Worm (Caenorhabditis elegans) whole organism, dauer: Measurements from ENCODE around the gene str-158.

Source experiments
- unc-62 ChIP-seq: sonication (generic microtip); optimal IDR thresholded peaks from 2 replicates; lab custom pipeline; 2017; ENCODE audit warnings: missing biosample characterization, missing genetic modification reagents, missing genetic modification characterization

The str-158 gene

DNA sequence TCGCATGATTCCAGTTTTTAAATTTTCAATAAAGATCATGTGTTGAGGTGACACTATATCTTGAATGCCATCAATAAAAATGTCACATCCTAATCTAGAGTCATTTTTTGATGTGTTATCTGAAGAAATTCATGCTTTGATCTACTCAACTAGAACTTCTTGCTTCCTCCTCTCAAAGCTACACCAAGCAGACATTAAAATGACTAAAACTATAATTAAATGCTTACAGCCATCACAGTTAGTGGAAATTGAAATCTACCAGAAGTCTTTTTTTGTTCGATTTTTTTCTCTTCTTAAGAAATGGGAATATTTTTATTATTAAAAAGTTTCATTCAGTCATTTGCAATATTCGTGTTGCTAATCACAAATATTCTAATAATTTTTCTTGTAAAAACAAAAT lies at the start of gene str-158:
str-158 (plus strand) TSS at position 301 of the 400 bp plus-strand sequence.
- TF ChIP-seq unc-62 (GFP tag; lab: Kevin White, UChicago) = no peak

DNA sequence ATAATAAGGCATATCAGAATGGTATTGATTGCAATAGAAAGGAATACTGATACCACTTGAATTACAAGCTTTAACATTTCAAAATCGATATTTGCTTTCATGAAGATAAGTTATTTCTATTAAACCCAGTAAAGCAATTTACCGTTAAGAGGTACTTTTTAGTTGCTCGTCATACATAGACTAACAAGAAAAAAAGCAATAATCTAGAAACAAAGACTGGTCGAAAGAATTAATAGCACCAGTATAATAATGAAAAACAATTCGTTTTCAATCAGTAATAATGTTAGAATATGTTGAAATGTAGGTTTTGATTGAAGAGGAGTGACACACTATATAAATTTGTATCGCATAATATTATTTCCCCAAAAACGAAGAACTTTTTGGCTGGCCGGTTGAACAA lies 47.3 kb upstream of the str-158 start, which contains the start of gene str-175:
str-175 (minus strand) TSS at position 101 of the 400 bp plus-strand sequence.
- no peak for TF ChIP-seq unc-62 (GFP tag; lab: Kevin White, UChicago)

DNA sequence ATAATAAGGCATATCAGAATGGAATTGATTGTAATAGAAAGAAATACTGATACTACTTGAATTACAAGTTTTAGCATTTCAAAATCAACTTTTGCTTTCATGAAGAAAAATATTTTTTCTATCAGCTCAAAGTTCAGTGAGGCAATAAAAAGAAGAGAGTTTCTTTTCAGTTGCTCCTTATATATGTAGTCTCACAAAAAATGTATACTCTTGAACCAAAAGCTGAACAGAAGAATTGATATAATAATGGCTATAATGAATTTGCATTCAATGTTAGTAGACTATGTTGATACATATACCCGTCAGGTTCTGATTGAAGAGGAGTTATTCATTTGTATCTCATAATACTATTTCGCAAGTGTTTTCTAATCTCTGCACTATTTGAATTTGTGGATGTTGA lies 43.3 kb upstream of the str-158 start, which contains the start of gene str-174:
str-174 (minus strand) TSS at position 101 of the 400 bp plus-strand sequence.
- no peak for TF ChIP-seq unc-62 (GFP tag; lab: Kevin White, UChicago)

DNA sequence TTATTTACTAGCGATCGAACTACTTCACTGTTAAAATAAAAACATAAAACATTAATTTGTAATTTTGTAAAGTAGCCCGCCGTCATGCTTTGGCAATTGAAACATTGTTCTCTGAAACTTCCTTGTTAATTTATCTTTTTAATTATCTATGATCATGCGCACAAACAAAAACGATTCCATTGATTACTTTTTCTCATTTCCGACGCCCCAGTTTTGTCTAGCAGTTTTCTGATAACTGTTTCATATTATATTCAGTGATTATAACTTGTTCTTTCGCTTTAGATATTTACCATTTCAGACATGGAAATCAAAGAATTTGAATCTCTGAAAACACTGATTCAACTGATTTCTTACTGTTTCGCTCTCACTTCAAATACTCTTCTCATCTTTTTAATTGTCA lies 40.8 kb upstream of the str-158 start, which contains the start of gene str-170:
str-170 (plus strand) TSS at position 301 of the 400 bp plus-strand sequence.
- no peak for TF ChIP-seq unc-62 (GFP tag; lab: Kevin White, UChicago)

DNA sequence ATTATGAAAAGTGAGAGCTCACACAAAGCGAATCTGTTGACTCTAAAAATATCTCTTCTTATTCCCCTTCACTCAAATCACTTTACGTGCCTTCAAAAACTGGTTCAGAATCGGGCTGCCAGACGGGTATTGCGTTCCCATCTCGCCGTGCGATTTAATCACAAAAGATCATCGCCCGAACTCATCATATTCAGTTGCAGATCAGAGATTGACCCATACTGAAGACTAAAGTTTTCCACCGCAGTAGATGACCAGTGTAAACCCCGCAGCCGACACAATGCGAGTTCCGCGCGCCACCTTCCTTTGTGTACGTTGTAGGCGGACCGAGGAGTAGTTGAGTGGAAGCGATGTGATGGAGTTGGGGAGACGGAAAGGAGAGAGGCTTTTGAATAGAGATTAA lies 37.2 kb upstream of the str-158 start:
- TF ChIP-seq unc-62 (GFP tag; lab: Kevin White, UChicago) = no peak

DNA sequence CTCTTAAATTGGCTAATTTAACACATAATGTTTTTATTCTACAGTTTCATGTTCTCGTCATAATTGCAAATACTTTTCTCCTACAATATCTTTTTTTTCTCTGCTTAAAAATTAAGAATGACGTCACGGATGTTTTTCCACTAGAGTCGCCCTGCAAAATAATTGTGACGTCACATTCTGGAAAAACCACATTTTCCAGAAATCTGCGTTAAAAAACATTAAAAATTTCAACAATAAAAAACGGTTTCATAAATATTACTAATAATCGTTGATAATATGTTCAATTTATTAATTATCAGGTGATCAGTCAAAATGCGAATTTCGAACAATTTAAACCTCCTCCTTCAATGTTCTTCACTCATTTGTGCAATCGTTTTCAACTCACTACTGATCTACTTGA lies 33.9 kb upstream of the str-158 start, which contains the start of gene str-166:
str-166 (plus strand) TSS at position 301 of the 400 bp plus-strand sequence.
- no peak for TF ChIP-seq unc-62 (GFP tag; lab: Kevin White, UChicago)

DNA sequence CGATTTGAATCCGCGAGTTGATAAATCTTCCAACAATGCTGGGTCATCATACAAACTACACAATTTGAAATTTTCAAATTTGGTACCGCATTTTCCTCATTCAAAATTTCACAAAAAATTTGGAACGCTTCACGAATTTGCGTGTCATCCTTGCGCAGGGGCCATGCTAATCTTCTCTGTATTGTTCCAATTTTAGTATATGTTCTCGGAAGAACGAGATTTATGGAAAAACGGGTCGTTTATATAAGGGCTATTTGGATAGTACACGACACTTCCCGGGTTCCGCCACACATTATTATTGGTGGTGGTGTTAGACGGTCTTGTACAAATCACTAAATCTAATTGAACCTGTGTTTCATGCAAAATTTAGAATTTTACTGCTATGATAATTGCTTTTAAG lies 32.4 kb upstream of the str-158 start:
- no peak for TF ChIP-seq unc-62 (GFP tag; lab: Kevin White, UChicago)

DNA sequence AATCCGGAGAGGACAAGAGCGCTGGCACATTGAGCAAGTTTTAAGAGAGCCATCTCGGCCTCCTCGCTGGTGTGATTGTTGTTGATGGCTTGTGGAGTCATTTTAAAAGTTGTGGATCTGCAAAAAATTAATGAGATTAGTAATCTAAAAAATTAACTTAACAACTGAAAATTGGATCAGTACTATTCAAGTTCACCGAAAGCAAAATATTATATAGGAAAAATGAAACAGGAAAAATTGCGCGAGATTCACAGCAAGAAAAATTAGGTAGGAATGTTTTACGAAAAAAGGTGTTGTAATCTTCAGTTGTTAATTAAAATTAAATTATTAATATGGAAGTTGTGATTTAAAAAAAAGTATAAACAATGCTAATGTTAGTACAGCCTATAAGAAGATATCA lies 30.6 kb upstream of the str-158 start, which contains the start of gene T08B6.1:
T08B6.1 (minus strand) TSS at position 101 of the 400 bp plus-strand sequence.
- TF ChIP-seq unc-62 (GFP tag; lab: Kevin White, UChicago) = no peak

DNA sequence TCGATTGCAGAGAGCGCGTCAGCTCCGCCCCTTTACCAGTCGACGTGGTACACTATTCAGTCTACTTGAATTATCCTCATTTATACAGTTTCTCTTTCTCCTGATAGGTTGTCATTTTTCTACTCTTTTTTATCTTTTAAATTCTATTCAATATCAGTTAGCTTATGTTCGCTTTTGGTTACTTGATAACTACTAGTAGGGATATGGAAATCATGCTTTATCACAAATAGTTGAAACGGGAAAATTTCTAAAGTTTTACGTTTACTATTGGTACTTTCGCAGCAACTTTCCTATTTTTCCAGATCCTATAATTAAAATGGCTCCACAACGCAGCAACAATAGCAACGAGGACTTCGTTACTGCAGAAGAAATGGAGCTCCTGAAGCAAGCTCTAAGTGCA lies 28.3 kb upstream of the str-158 start, which contains the start of gene sgnh-1:
sgnh-1 (plus strand) TSS at position 301 of the 400 bp plus-strand sequence.
- no peak for TF ChIP-seq unc-62 (GFP tag; lab: Kevin White, UChicago)

DNA sequence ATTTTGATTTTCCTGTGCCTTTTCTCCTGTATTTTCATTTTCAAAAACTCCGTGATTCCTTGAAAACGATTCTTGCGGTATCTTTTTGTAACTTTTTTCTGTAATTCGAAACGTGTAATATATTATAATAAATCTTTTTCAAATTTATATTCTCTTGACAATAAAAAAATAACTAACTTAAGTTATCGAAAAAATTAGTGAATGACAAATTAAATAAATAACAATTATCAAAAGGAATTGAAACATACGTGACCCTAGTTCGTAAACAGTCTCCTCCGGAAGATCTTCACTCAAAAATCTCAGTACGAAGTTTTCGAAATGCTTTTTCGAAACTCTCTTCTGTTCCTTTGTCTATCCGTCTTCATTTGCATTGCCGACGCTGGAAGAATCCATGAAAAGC lies 27.3 kb upstream of the str-158 start, which contains the start of gene T08B6.9:
T08B6.9 (plus strand) TSS at position 301 of the 400 bp plus-strand sequence.
- TF ChIP-seq unc-62 (GFP tag; lab: Kevin White, UChicago) = no peak

DNA sequence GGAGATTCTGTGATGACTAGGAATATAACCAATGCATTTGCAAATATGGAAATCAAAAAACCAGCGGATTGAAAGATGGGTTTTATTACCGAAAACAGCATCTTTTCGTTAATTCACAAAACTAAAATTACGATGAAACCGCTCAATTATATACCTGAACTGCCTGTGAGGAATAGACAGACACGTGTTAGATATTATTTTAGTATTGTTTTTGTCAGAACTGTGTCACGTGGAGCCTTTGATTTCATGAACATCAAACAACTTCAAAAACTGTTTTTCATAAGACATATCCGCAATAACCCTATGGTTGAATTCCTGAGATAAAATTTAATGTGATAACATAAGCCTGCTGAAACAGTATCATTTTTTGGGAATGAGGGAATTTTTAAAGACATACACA lies 13.9 kb upstream of the str-158 start, which contains the start of gene str-161:
str-161 (minus strand) TSS at position 101 of the 400 bp plus-strand sequence.
- no peak for TF ChIP-seq unc-62 (GFP tag; lab: Kevin White, UChicago)

DNA sequence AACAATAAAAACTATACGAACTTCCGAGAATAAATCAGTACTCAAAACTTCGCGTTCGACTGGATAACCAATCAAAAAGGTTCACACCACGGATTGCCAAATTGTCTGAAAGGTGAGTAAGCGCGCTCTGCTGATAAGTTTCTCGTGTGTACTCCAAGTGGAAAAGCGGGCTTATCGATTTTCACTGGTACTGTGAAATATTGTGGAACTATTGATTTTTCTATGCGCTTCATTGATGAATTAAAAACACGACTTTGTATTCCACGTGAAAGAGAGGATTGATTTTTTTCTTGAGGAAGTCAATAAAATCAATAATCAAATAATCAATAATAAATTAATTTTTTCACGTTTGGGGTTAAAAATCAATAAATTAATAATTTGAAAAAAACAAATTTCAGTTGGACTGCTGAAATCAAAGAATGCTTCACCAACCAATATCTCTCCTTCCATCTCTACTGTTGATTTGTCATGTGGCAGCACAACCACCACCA lies 12.2 kb upstream of the str-158 start, which contains the start of gene T08B6.4:
T08B6.4 (plus strand) TSS at position 51 of the 491 bp plus-strand sequence.
- TF ChIP-seq unc-62 (GFP tag; lab: Kevin White, UChicago) = no peak

DNA sequence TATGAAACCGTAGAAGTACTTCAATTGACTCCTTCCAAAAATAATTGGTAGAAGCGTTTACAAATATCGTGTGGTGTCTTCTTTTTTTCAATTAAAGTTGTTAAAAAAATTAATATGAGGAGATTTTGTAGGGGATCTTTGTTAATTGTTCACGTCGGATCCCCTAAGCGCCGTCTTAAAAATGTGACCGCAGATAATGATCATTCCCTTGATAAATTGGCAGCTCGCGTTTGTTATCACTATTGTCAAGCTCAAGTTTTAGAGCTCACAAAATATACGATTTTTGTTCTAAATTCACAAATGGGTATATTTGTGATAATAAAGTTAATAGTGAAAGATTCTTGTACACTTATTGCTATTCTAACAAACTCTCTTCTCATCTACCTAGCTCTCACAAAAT lies 8.8 kb upstream of the str-158 start, which contains the start of gene str-159:
str-159 (plus strand) TSS at position 301 of the 400 bp plus-strand sequence.
- no peak for TF ChIP-seq unc-62 (GFP tag; lab: Kevin White, UChicago)

DNA sequence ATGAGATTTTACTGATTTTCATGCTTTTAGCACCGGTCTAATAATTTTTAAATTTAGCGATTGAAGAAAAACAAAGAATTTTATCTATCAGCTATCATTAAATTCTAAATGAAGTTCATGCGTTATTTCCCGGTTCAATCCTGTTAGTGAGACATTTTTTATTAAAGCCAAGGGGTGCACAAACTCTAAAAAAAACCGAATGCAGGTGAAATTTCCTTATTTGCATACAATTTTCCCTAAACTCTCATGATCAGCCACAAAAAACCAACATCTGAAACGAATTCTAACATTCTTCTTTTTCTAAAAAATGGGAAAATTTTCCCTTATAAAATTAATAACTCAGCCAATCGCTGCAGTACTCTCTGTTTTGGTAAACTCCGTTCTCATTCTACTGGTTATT lies 4.8 kb upstream of the str-158 start, which contains the start of gene str-156:
str-156 (plus strand) TSS at position 301 of the 400 bp plus-strand sequence.
- no peak for TF ChIP-seq unc-62 (GFP tag; lab: Kevin White, UChicago)

DNA sequence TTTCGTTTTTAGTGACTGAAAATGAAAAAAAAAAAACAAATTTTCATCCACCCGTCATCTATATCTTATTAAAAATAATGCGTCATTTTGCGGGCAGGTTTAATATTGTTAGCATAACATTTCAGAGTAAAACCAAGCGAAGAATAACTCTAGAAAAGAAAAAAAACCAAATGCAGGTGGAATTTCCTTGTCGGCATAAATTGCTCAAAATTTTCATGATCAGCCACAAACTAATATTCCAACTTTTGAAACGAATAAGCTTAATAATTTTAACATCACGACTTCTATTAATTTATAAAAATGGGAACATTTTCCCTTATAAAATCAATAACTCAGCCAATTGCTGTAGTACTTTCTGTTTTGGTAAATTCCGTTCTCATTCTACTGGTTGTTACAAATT lies 2.2 kb upstream of the str-158 start, which contains the start of gene str-155:
str-155 (plus strand) TSS at position 301 of the 400 bp plus-strand sequence.
- no peak for TF ChIP-seq unc-62 (GFP tag; lab: Kevin White, UChicago)

DNA sequence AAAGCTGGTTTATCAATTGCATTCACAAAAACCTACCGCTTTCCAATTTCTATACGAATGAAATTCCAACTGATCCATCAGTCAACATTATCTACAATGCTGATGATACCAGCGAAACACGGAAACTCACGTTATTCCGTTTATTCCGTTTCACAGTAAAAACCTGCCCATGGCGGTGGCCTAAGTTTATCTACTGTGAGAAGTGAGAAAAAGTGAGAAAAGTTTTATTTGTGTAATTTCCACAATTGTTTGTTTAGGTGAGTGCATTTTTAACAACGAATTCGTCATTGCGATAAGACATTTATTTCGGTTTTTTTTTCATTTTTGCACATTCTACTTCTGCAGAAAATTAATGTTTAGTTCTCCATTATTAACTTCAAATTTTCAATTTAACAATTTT lies 12.2 kb downstream of the str-158 start, which contains the start of gene Y9C9A.8:
Y9C9A.8 (plus strand) TSS at position 301 of the 400 bp plus-strand sequence.
- no peak for TF ChIP-seq unc-62 (GFP tag; lab: Kevin White, UChicago)
